Fruit fly (Drosophila melanogaster) whole organism, adult: ENCODE measurements around the gene Ctr1C.

Source experiments
- CG12768 ChIP-seq: fragments of 200-800 bp; sonication (Bioruptor generic); optimal IDR thresholded peaks from 2 replicates; lab custom pipeline; 2017; ENCODE audit warnings: missing biosample characterization, missing genetic modification characterization, mild to moderate bottlenecking, moderate library complexity, missing genetic modification reagents
- CG14711 ChIP-seq: fragments of 200-800 bp; sonication (Bioruptor generic); optimal IDR thresholded peaks from 2 replicates; lab custom pipeline; 2018; ENCODE audit warnings: missing biosample characterization, mild to moderate bottlenecking, missing genetic modification characterization, moderate library complexity
- CG33017 ChIP-seq: fragments of 200-800 bp; sonication (Bioruptor generic); optimal IDR thresholded peaks from 2 replicates; lab custom pipeline; 2018; ENCODE audit warnings: missing biosample characterization, mild to moderate bottlenecking, missing genetic modification characterization, moderate library complexity
- Clk ChIP-seq: fragments of 200-800 bp; sonication (Bioruptor generic); optimal IDR thresholded peaks from 2 replicates; lab custom pipeline; 2017; ENCODE audit warnings: missing biosample characterization, missing genetic modification characterization
- cic ChIP-seq: fragments of 200-800 bp; sonication (Bioruptor generic); optimal IDR thresholded peaks from 2 replicates; lab custom pipeline; 2017; ENCODE audit warnings: missing biosample characterization, mild to moderate bottlenecking, missing genetic modification characterization, moderate library complexity

DNA sequence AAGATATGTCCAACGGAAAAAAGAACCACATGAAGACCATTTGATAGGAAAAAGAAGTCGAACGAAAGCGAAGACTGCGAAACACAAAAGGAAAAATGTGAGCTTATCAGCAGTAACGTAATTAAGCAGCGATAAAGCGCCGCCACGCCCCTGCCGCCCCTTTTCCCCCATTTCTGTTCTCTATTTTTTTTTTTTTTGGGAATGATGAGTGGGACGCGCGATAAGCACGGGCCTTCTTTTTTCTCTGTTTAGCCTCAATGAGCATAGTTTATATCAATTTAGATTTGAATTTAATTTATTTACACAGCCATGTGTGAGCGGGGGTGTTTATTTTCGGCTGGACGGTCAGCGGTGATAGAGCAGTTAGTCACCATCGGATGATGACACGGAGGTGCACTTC is 46.0 kb upstream of the Ctr1C start:
- TF ChIP-seq CG12768 (GFP tag; lab: Kevin White, UChicago) (no peak), cic (GFP tag; lab: Kevin White, UChicago) (no peak), Clk (no peak), CG14711 (tag; lab: Kevin White, UChicago) (no peak), CG33017 (tag; lab: Kevin White, UChicago) (no peak)
